Fruit fly (Drosophila melanogaster): Measurements from ENCODE around the gene CG33673.

The CG33673 gene

DNA sequence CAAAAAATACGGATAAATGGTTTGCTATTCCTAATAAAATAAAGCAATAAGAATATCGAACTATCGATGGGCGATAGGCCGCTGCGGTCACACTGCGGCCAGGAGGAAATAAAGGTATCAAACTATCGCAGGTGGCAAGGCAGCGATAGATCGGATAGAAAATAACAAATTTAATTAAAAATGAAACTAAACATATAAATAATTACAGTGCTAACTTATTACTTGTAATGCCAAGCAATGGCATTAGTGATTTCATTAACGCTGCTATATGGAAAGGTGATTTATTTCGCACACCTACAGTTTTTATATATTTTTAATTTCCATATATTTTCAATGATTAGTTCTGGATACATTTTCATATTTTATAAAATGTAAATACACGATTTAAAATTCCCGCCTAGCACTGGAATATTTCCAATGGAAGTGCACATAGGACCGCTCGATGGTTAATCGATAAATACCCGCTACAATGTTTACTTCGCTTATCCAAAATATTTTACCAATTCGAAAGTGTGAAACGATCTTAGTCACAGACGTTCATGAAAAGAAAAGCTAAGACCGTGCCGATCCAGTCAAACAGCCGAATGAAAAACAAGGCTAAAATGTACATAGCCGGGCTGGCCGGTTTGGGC, 34.3 kb upstream of the CG33673 start, which contains the start of the genes CG15356 and CG15362 (continued):
- TF ChIP-seq CG8924 (tag; optimal IDR thresholded peaks at IDR 0.05) (peak; percentile 31), Dll (GFP tag; IDR thresholded peaks at IDR 0.05; ENCODE audit: partially characterized antibody) (peak; percentile 98), CG13296 (GFP tag; optimal IDR thresholded peaks at IDR 0.05) (peak; percentile 22), Dek (tag; optimal IDR thresholded peaks at IDR 0.05) (peak; percentile 62)

- TF ChIP-seq inv (GFP tag; IDR thresholded peaks at IDR 0.05; ENCODE audit: partially characterized antibody) (no peak), tll (GFP tag; optimal IDR thresholded peaks at IDR 0.05) (no peak), CG13894 (tag; optimal IDR thresholded peaks at IDR 0.05) (no peak), kni (GFP tag; optimal IDR thresholded peaks at IDR 0.05) (no peak), CG16863 (GFP tag; optimal IDR thresholded peaks at IDR 0.05) (no peak), slbo (GFP tag; IDR thresholded peaks at IDR 0.05) (no peak), Pdp1 (GFP tag; optimal IDR thresholded peaks at IDR 0.05) (peak in 1 of 2 experiments; percentile 94), tin (GFP tag; optimal IDR thresholded peaks at IDR 0.05) (no peak), gcm2 (GFP tag; optimal IDR thresholded peaks at IDR 0.05) (no peak), CG7963 (GFP tag; IDR thresholded peaks at IDR 0.05; ENCODE audit: partially characterized antibody) (no peak), trh (GFP tag; optimal IDR thresholded peaks at IDR 0.05) (no peak), CG7556 (GFP tag; optimal IDR thresholded peaks at IDR 0.05) (no peak), ssp (GFP tag; IDR thresholded peaks at IDR 0.05) (no peak), ase (GFP tag; IDR thresholded peaks at IDR 0.05) (no peak), CG18619 (GFP tag; optimal IDR thresholded peaks at IDR 0.05) (no peak), Poxn (GFP tag; IDR thresholded peaks at IDR 0.05) (no peak), schlank (tag; optimal IDR thresholded peaks at IDR 0.05) (no peak), Dref (GFP tag; IDR thresholded peaks at IDR 0.05) (0 out of 2 replicates have a peak, but pooled peaks have one; percentile 21), crp (GFP tag; optimal IDR thresholded peaks at IDR 0.05) (no peak), Dp (GFP tag; optimal IDR thresholded peaks at IDR 0.05) (peak; percentile 23), CG12299 (tag; optimal IDR thresholded peaks at IDR 0.05) (no peak), Ets65A (GFP tag) (no peak), CG17328 (GFP tag; IDR thresholded peaks at IDR 0.05) (no peak), hb (GFP tag; IDR thresholded peaks at IDR 0.05; ENCODE audit: partially characterized antibody) (no peak), E2f2 (GFP tag; IDR thresholded peaks at IDR 0.05) (peak; percentile 43; the same call in 1 of the 2 replicates), CG14965 (GFP tag; optimal IDR thresholded peaks at IDR 0.05; ENCODE audit: borderline replicate concordance) (no peak), sr (GFP tag; IDR thresholded peaks at IDR 0.05) (no peak), CG3065 (GFP tag; optimal IDR thresholded peaks at IDR 0.05) (no peak), pb (GFP tag; optimal IDR thresholded peaks at IDR 0.05) (no peak), Ptx1 (GFP tag; IDR thresholded peaks at IDR 0.05) (no peak), gce (GFP tag; IDR thresholded peaks at IDR 0.05) (no peak), CG9817 (tag; optimal IDR thresholded peaks at IDR 0.05) (no peak), Lpt (GFP tag; optimal IDR thresholded peaks at IDR 0.05) (no peak), Mes4 (GFP tag; optimal IDR thresholded peaks at IDR 0.05) (no peak), Trl (optimal IDR thresholded peaks at IDR 0.05) (no peak), Trl (GFP tag; optimal IDR thresholded peaks at IDR 0.05) (no peak), CG11696 (GFP tag; IDR thresholded peaks at IDR 0.05) (no peak), insv (GFP tag; optimal IDR thresholded peaks at IDR 0.05) (peak; percentile 93 to 97), ac (GFP tag; optimal IDR thresholded peaks at IDR 0.05) (no peak), CG10321 (GFP tag; IDR thresholded peaks at IDR 0.05) (no peak), sens-2 (GFP tag; IDR thresholded peaks at IDR 0.05) (no peak), Ada2b (GFP tag; IDR thresholded peaks at IDR 0.05) (no peak), Hmr (GFP tag; optimal IDR thresholded peaks at IDR 0.05) (no peak), CG32532 (GFP tag; IDR thresholded peaks at IDR 0.05) (no peak)
These were observed 32.8 kb upstream of the CG33673 start for dm6 chr2L:1979196-1979818.
